Worm (Caenorhabditis elegans) whole organism, young adult: ENCODE results near the gene sri-34.

ENCODE experiments used
- F33H1.4 ChIP-seq: fragments of 200-800 bp; sonication (Bioruptor generic); IDR thresholded peaks from 2 replicates; pipeline ENCODE4 v1.3.6; 2022; ENCODE audit warnings: missing genetic modification reagents, missing genetic modification characterization, missing compliant biosample characterization
- atf-7 ChIP-seq: sonication (generic microtip); optimal IDR thresholded peaks from 2 replicates; lab custom pipeline; 2017; ENCODE audit warnings: mild to moderate bottlenecking, missing genetic modification characterization, missing compliant biosample characterization
- attf-3 ChIP-seq: fragments of 200-800 bp; sonication (Bioruptor generic); conservative IDR thresholded peaks from 2 replicates; pipeline ENCODE4 v1.3.6; 2022; ENCODE audit warnings: missing genetic modification reagents, missing genetic modification characterization, missing compliant biosample characterization
- ceh-27 ChIP-seq: fragments of 200-800 bp; sonication (Bioruptor generic); optimal IDR thresholded peaks from 2 replicates; lab custom pipeline; 2018; ENCODE audit warnings: mild to moderate bottlenecking, missing genetic modification characterization, moderate library complexity, missing compliant biosample characterization
- let-526 ChIP-seq: fragments of 200-800 bp; sonication (Bioruptor generic); IDR thresholded peaks from 2 replicates; pipeline ENCODE4 v1.3.6; 2022; ENCODE audit warnings: missing genetic modification reagents, missing genetic modification characterization, missing compliant biosample characterization
- lin-54 ChIP-seq: fragments of 200-800 bp; sonication (Bioruptor generic); optimal IDR thresholded peaks from 2 replicates; lab custom pipeline; 2018; ENCODE audit warnings: mild to moderate bottlenecking, missing genetic modification characterization, missing compliant biosample characterization
- mcd-1 ChIP-seq: fragments of 200-800 bp; sonication (Bioruptor generic); IDR thresholded peaks from 2 replicates; pipeline ENCODE4 v1.3.6; 2022; ENCODE audit warnings: missing genetic modification reagents, missing genetic modification characterization, missing compliant biosample characterization
- mxl-1 ChIP-seq: sonication (generic microtip); optimal IDR thresholded peaks from 2 replicates; lab custom pipeline; 2016; ENCODE audit warnings: missing genetic modification characterization, missing compliant biosample characterization
- tbp1 ChIP-seq: fragments of 200-800 bp; sonication (Bioruptor generic); optimal IDR thresholded peaks from 2 replicates; lab custom pipeline; 2018; ENCODE audit warnings: mild to moderate bottlenecking, missing genetic modification characterization, missing compliant biosample characterization
- unc-130 ChIP-seq: sonication (generic microtip); optimal IDR thresholded peaks from 2 replicates; lab custom pipeline; 2016; ENCODE audit warnings: missing genetic modification reagents, missing genetic modification characterization, missing compliant biosample characterization

ce11 chrII:3149521-3150190, 9.2 kb downstream of the sri-34 start, which contains the start of the genes T10D4.11 and T10D4.1:
- no peak for TF ChIP-seq atf-7 (tag; lab: Kevin White, UChicago)
- TF ChIP-seq F33H1.4 (GFP tag; lab: Robert Waterston, UW) = no peak
- no peak for TF ChIP-seq mcd-1
- TF ChIP-seq tbp1 (GFP tag; lab: Kevin White, UChicago) = no peak
- TF ChIP-seq attf-3 (GFP tag; lab: Robert Waterston, UW) = no peak
- no peak for TF ChIP-seq mxl-1
- no peak for TF ChIP-seq unc-130 (GFP tag; lab: Kevin White, UChicago)
- no peak for TF ChIP-seq ceh-27
- TF ChIP-seq let-526 (GFP tag; lab: Robert Waterston, UW) = no peak
- TF ChIP-seq lin-54 (GFP tag; lab: Kevin White, UChicago) = no peak
